Worm (Caenorhabditis elegans): ENCODE measurements around the gene sec-5.

Gene sec-5

ce11 chrII:9172849-9173248 is 4.1 kb downstream of the sec-5 start, which contains the start of gene T23G7.2:
Gene T23G7.2 (minus strand): TSS chrII:9172949.
- no peak for TF ChIP-seq sea-2 (GFP tag; optimal IDR thresholded peaks at IDR 0.05)
- no peak for TF ChIP-seq ama-1 (optimal IDR thresholded peaks at IDR 0.05)
- TF ChIP-seq elt-3 (tag; optimal IDR thresholded peaks at IDR 0.05) = no peak
- TF ChIP-seq skn-1 (tag; optimal IDR thresholded peaks at IDR 0.05) = no peak
- no peak for TF ChIP-seq jun-1 (tag; optimal IDR thresholded peaks at IDR 0.05)
- no peak for TF ChIP-seq mdl-1 (tag; optimal IDR thresholded peaks at IDR 0.05)
- TF ChIP-seq hmg-11 (tag; optimal IDR thresholded peaks at IDR 0.05) = no peak
- no peak for TF ChIP-seq fkh-2 (tag; optimal IDR thresholded peaks at IDR 0.05)
- no peak for TF ChIP-seq ceh-16 (tag; optimal IDR thresholded peaks at IDR 0.05)
- TF ChIP-seq lin-39 (tag; optimal IDR thresholded peaks at IDR 0.05) = no peak
- TF ChIP-seq snpc-4 (tag; optimal IDR thresholded peaks at IDR 0.05) = no peak
- TF ChIP-seq eor-1 (tag; optimal IDR thresholded peaks at IDR 0.05) = no peak
- no peak for TF ChIP-seq elt-1 (tag; optimal IDR thresholded peaks at IDR 0.05)
- no peak for TF ChIP-seq daf-12 (tag; optimal IDR thresholded peaks at IDR 0.05)
- no peak for TF ChIP-seq mml-1 (tag; optimal IDR thresholded peaks at IDR 0.05)
- no peak for TF ChIP-seq nhr-25 (tag; optimal IDR thresholded peaks at IDR 0.05)
- TF ChIP-seq elt-2 (tag; optimal IDR thresholded peaks at IDR 0.05) = no peak
- no peak for TF ChIP-seq ceh-9 (tag; optimal IDR thresholded peaks at IDR 0.05)

- TF ChIP-seq nhr-12 (tag; optimal IDR thresholded peaks at IDR 0.05) (no peak), ztf-4 (tag; optimal IDR thresholded peaks at IDR 0.05) (no peak), jun-1 (tag; optimal IDR thresholded peaks at IDR 0.05) (no peak)
Observed at ce11 chrII:9171466-9172187, 5.3 kb downstream of the sec-5 start.

- TF ChIP-seq zag-1 (tag; optimal IDR thresholded peaks at IDR 0.05) = no peak
- TF ChIP-seq aly-2 (tag; optimal IDR thresholded peaks at IDR 0.05) = no peak
Observed at ce11 chrII:9170851-9171250, 6.1 kb downstream of the sec-5 start.

- no peak for TF ChIP-seq skn-1 (tag; optimal IDR thresholded peaks at IDR 0.05)
- TF ChIP-seq jun-1 (tag; optimal IDR thresholded peaks at IDR 0.05) = no peak
- no peak for TF ChIP-seq nhr-12 (tag; optimal IDR thresholded peaks at IDR 0.05)
Observed at ce11 chrII:9170048-9170447, 6.9 kb downstream of the sec-5 start.

- TF ChIP-seq elt-2 (tag; optimal IDR thresholded peaks at IDR 0.05) (peak; percentile 21), egl-5 (tag; optimal IDR thresholded peaks at IDR 0.05) (peak; percentile 19), nfya-1 (tag; optimal IDR thresholded peaks at IDR 0.05; ENCODE audit: insufficient read depth) (peak; percentile 62), lin-15B (tag; optimal IDR thresholded peaks at IDR 0.05) (peak; percentile 63), nhr-25 (tag; optimal IDR thresholded peaks at IDR 0.05) (peak; percentile 47), aly-2 (tag; optimal IDR thresholded peaks at IDR 0.05) (no peak), pqm-1 (tag; optimal IDR thresholded peaks at IDR 0.05) (no peak), pha-4 (tag; optimal IDR thresholded peaks at IDR 0.05) (peak; percentile 74), nhr-43 (tag; optimal IDR thresholded peaks at IDR 0.05; ENCODE audit: poor library complexity, severe bottlenecking) (no peak)
Observed at ce11 chrII:9169450-9169960, 7.4 kb downstream of the sec-5 start, which contains the start of gene dpl-1. Gene dpl-1 (plus strand): TSS chrII:9169910.

- no peak for TF ChIP-seq jun-1 (tag; optimal IDR thresholded peaks at IDR 0.05)
- TF ChIP-seq nhr-28 (tag; optimal IDR thresholded peaks at IDR 0.05) = no peak
- TF ChIP-seq nhr-12 (tag; optimal IDR thresholded peaks at IDR 0.05) = no peak
- no peak for TF ChIP-seq fkh-2 (tag; optimal IDR thresholded peaks at IDR 0.05)
- no peak for TF ChIP-seq lin-39 (tag; optimal IDR thresholded peaks at IDR 0.05)
- TF ChIP-seq lsy-12 (tag; optimal IDR thresholded peaks at IDR 0.05) = no peak
- no peak for TF ChIP-seq tbx-2 (tag; optimal IDR thresholded peaks at IDR 0.05)
- no peak for TF ChIP-seq ztf-11 (tag; optimal IDR thresholded peaks at IDR 0.05)
- no peak for TF ChIP-seq nhr-11 (tag; optimal IDR thresholded peaks at IDR 0.05)
- no peak for TF ChIP-seq ama-1 (optimal IDR thresholded peaks at IDR 0.05)
- no peak for TF ChIP-seq pqm-1 (tag; optimal IDR thresholded peaks at IDR 0.05)
- TF ChIP-seq nfya-1 (tag; optimal IDR thresholded peaks at IDR 0.05; ENCODE audit: insufficient read depth) = no peak
- no peak for TF ChIP-seq ZK546.5 (tag; optimal IDR thresholded peaks at IDR 0.05)
- no peak for TF ChIP-seq nhr-25 (tag; optimal IDR thresholded peaks at IDR 0.05)
- no peak for TF ChIP-seq sea-2 (GFP tag; optimal IDR thresholded peaks at IDR 0.05)
- TF ChIP-seq unc-62 (GFP tag; optimal IDR thresholded peaks at IDR 0.05) = no peak
- TF ChIP-seq fkh-10 (GFP tag; optimal IDR thresholded peaks at IDR 0.05) = no peak
- no peak for TF ChIP-seq ceh-82 (tag; optimal IDR thresholded peaks at IDR 0.05)
- TF ChIP-seq nhr-77 (tag; optimal IDR thresholded peaks at IDR 0.05) = no peak
- TF ChIP-seq R02D3.7 (tag; optimal IDR thresholded peaks at IDR 0.05) = no peak
Observed at ce11 chrII:9167730-9168129, 9.2 kb downstream of the sec-5 start, which contains the start of gene T23G7.3. Gene T23G7.3 (minus strand): TSS chrII:9167830.
